Fruit fly (Drosophila melanogaster) whole organism, embryonic: ENCODE measurements around the gene BBIP1.

ENCODE experiments used
- CG1024 ChIP-seq: fragments of 200-800 bp; sonication (Bioruptor generic); IDR thresholded peaks from 2 replicates; pipeline ENCODE4 v1.3.6; 2022; ENCODE audit warnings: missing biosample characterization, missing genetic modification characterization
- CG10543 ChIP-seq: fragments of 200-800 bp; sonication (Bioruptor generic); optimal IDR thresholded peaks from 3 replicates; lab custom pipeline; 2017; ENCODE audit warnings: missing biosample characterization, mild to moderate bottlenecking, missing genetic modification characterization, moderate library complexity
- CG12659 ChIP-seq: fragments of 200-800 bp; sonication (Bioruptor generic); optimal IDR thresholded peaks from 3 replicates; lab custom pipeline; 2017; ENCODE audit warnings: mild to moderate bottlenecking, missing biosample characterization, missing genetic modification reagents, missing genetic modification characterization
- CG14441 ChIP-seq: fragments of 200-800 bp; sonication (Bioruptor generic); IDR thresholded peaks from 2 replicates; pipeline ENCODE4 v1.3.6; 2022; ENCODE audit warnings: missing biosample characterization, missing genetic modification characterization
- CG14860 ChIP-seq: fragments of 200-800 bp; sonication (Bioruptor generic); IDR thresholded peaks from 3 replicates; pipeline ENCODE4 v1.3.6; 2022; ENCODE audit warnings: missing biosample characterization, missing genetic modification characterization; ENCODE audit not compliant: partially characterized antibody
- CG15479 ChIP-seq: fragments of 200-800 bp; sonication (Bioruptor generic); optimal IDR thresholded peaks from 3 replicates; lab custom pipeline; 2019; ENCODE audit warnings: missing biosample characterization, mild to moderate bottlenecking, missing genetic modification characterization, moderate library complexity
- CG18476 ChIP-seq: fragments of 200-800 bp; sonication (Bioruptor generic); optimal IDR thresholded peaks from 2 replicates; lab custom pipeline; 2016; ENCODE audit warnings: missing biosample characterization, mild to moderate bottlenecking, missing genetic modification characterization
- CG18599 ChIP-seq: fragments of 200-800 bp; sonication (Bioruptor generic); optimal IDR thresholded peaks from 3 replicates; lab custom pipeline; 2017; ENCODE audit warnings: missing biosample characterization, missing genetic modification characterization, mild to moderate bottlenecking, moderate library complexity, missing genetic modification reagents
- CG18764 ChIP-seq: fragments of 200-800 bp; sonication (Bioruptor generic); optimal IDR thresholded peaks from 3 replicates; lab custom pipeline; 2016; ENCODE audit warnings: missing biosample characterization, missing genetic modification characterization
- CG2129 ChIP-seq: fragments of 200-800 bp; sonication (Bioruptor generic); IDR thresholded peaks from 2 replicates; pipeline ENCODE4 v1.3.6; 2022; ENCODE audit warnings: missing biosample characterization, missing genetic modification characterization; ENCODE audit not compliant: partially characterized antibody
- CG2199 ChIP-seq: fragments of 200-800 bp; sonication (Bioruptor generic); IDR thresholded peaks from 3 replicates; pipeline ENCODE4 v1.3.6; 2022; ENCODE audit warnings: missing biosample characterization, missing genetic modification characterization
- CG2875 ChIP-seq: fragments of 200-800 bp; sonication (Bioruptor generic); optimal IDR thresholded peaks from 2 replicates; lab custom pipeline; 2017; ENCODE audit warnings: missing biosample characterization, mild to moderate bottlenecking, missing genetic modification characterization, missing genetic modification reagents
- CG30403 ChIP-seq: fragments of 200-800 bp; sonication (Bioruptor generic); optimal IDR thresholded peaks from 3 replicates; lab custom pipeline; 2016; ENCODE audit warnings: missing biosample characterization, missing genetic modification characterization
- CG32767 ChIP-seq: fragments of 200-800 bp; sonication (Bioruptor generic); IDR thresholded peaks from 2 replicates; pipeline ENCODE4 v1.3.6; 2022; ENCODE audit warnings: missing biosample characterization, missing genetic modification characterization
- CG4617 ChIP-seq: fragments of 200-800 bp; sonication (Bioruptor generic); optimal IDR thresholded peaks from 3 replicates; lab custom pipeline; 2016; ENCODE audit warnings: missing biosample characterization, missing genetic modification characterization, borderline replicate concordance
- CG4730 ChIP-seq: fragments of 200-800 bp; sonication (Bioruptor generic); IDR thresholded peaks from 2 replicates; pipeline ENCODE4 v1.3.6; 2022; ENCODE audit warnings: missing biosample characterization, missing genetic modification characterization
- CG6683 ChIP-seq: fragments of 200-800 bp; sonication (Bioruptor generic); optimal IDR thresholded peaks from 2 replicates; lab custom pipeline; 2017; ENCODE audit warnings: missing biosample characterization, mild to moderate bottlenecking, missing genetic modification characterization, missing genetic modification reagents
- CG8281 ChIP-seq: fragments of 200-800 bp; sonication (Bioruptor generic); optimal IDR thresholded peaks from 2 replicates; lab custom pipeline; 2018; ENCODE audit warnings: missing biosample characterization, mild to moderate bottlenecking, missing genetic modification characterization, moderate library complexity
- CG8359 ChIP-seq: fragments of 200-800 bp; sonication (Bioruptor generic); optimal IDR thresholded peaks from 2 replicates; lab custom pipeline; 2017; ENCODE audit warnings: missing biosample characterization, mild to moderate bottlenecking, missing genetic modification characterization, borderline replicate concordance
- CG8478 ChIP-seq: fragments of >200 bp; optimal IDR thresholded peaks from 2 replicates; lab custom pipeline; 2018
- CG9727 ChIP-seq: fragments of 200-800 bp; sonication (Bioruptor generic); optimal IDR thresholded peaks from 3 replicates; lab custom pipeline; 2017; ENCODE audit warnings: missing biosample characterization, mild to moderate bottlenecking, missing genetic modification characterization
- Drgx ChIP-seq: fragments of 200-800 bp; sonication (Bioruptor generic); IDR thresholded peaks from 2 replicates; pipeline ENCODE4 v1.3.6; 2022; ENCODE audit warnings: missing biosample characterization, missing genetic modification characterization
- E2f1 ChIP-seq: fragments of 200-800 bp; sonication (Bioruptor generic); IDR thresholded peaks from 2 replicates; pipeline ENCODE4 v1.3.6; 2022; ENCODE audit warnings: missing biosample characterization, missing genetic modification characterization
- ERR ChIP-seq: fragments of 200-800 bp; sonication (Bioruptor generic); optimal IDR thresholded peaks from 2 replicates; lab custom pipeline; 2016; ENCODE audit warnings: missing biosample characterization, missing genetic modification characterization
- Fer2 ChIP-seq: fragments of 200-800 bp; sonication (Bioruptor generic); optimal IDR thresholded peaks from 2 replicates; lab custom pipeline; 2018; ENCODE audit warnings: missing biosample characterization, mild to moderate bottlenecking, missing genetic modification characterization, moderate library complexity
- H15 ChIP-seq: fragments of 200-800 bp; sonication (Bioruptor generic); IDR thresholded peaks from 3 replicates; pipeline ENCODE4 v1.3.6; 2022; ENCODE audit warnings: missing biosample characterization, missing genetic modification characterization
- HLH54F ChIP-seq: fragments of 200-800 bp; sonication (Bioruptor generic); optimal IDR thresholded peaks from 3 replicates; lab custom pipeline; 2016; ENCODE audit warnings: missing biosample characterization, missing genetic modification characterization
- HmgZ ChIP-seq: fragments of 200-800 bp; sonication (Bioruptor generic); optimal IDR thresholded peaks from 2 replicates; lab custom pipeline; 2018; ENCODE audit warnings: missing biosample characterization, mild to moderate bottlenecking, missing genetic modification characterization
- Hmr ChIP-seq: fragments of 200-800 bp; sonication (Bioruptor generic); optimal IDR thresholded peaks from 3 replicates; lab custom pipeline; 2017; ENCODE audit warnings: mild to moderate bottlenecking, missing biosample characterization, missing genetic modification reagents, missing genetic modification characterization
- Kr ChIP-seq: fragments of 200-800 bp; sonication (Bioruptor generic); optimal IDR thresholded peaks from 2 replicates; lab custom pipeline; 2017; ENCODE audit warnings: missing biosample characterization, mild to moderate bottlenecking, missing genetic modification characterization
- Lpt ChIP-seq: fragments of >200 bp; optimal IDR thresholded peaks from 2 replicates; lab custom pipeline; 2018; ENCODE audit warnings: missing biosample characterization, missing genetic modification characterization
- Med ChIP-seq: fragments of 200-800 bp; sonication (Bioruptor generic); peaks from one replicate; lab custom pipeline; 2016; ENCODE audit warnings: missing biosample characterization, missing genetic modification characterization, mild to moderate bottlenecking, inconsistent platforms, moderate library complexity
- Neu2 ChIP-seq: fragments of 200-800 bp; sonication (Bioruptor generic); optimal IDR thresholded peaks from 3 replicates; lab custom pipeline; 2016; ENCODE audit warnings: missing biosample characterization, missing genetic modification characterization, borderline replicate concordance
- Pdp1 ChIP-seq, 2 experiments: fragments of 200-800 bp; sonication (Bioruptor generic); optimal IDR thresholded peaks; 3 replicates each; lab custom pipeline; 2016; ENCODE audit warnings: missing biosample characterization in 2 of 2, missing genetic modification characterization in 2 of 2, mild to moderate bottlenecking in 1 of 2, moderate library complexity in 1 of 2
- Rx ChIP-seq: fragments of 200-800 bp; sonication (Bioruptor generic); IDR thresholded peaks from 2 replicates; pipeline ENCODE4 v1.3.6; 2022; ENCODE audit warnings: missing biosample characterization, missing genetic modification characterization
- Side ChIP-seq: fragments of 200-800 bp; sonication (Bioruptor generic); optimal IDR thresholded peaks from 2 replicates; lab custom pipeline; 2016; ENCODE audit warnings: missing biosample characterization, missing genetic modification characterization
- Ssrp ChIP-seq: fragments of 200-800 bp; sonication (Bioruptor generic); optimal IDR thresholded peaks from 2 replicates; lab custom pipeline; 2018; ENCODE audit warnings: missing biosample characterization, mild to moderate bottlenecking, missing genetic modification characterization, moderate library complexity
- Trl ChIP-seq, 3 experiments: fragments of >200 bp in 2 of 3; fragments of 200-800 bp in 1 of 3; sonication (Bioruptor generic) in 1 of 3; optimal IDR thresholded peaks; 2 replicates in 1 of 3; 3 replicates in 2 of 3; lab custom pipeline; 2016 to 2017; ENCODE audit warnings: missing biosample characterization in 1 of 3, missing genetic modification characterization in 1 of 3
- ac ChIP-seq: fragments of 200-800 bp; sonication (Bioruptor generic); optimal IDR thresholded peaks from 3 replicates; lab custom pipeline; 2017; ENCODE audit warnings: missing biosample characterization, mild to moderate bottlenecking, missing genetic modification characterization
- cg ChIP-seq: fragments of 200-800 bp; sonication (Bioruptor generic); optimal IDR thresholded peaks from 3 replicates; lab custom pipeline; 2019; ENCODE audit warnings: missing biosample characterization, mild to moderate bottlenecking, missing genetic modification characterization, moderate library complexity
- dati ChIP-seq: fragments of 200-800 bp; sonication (Bioruptor generic); IDR thresholded peaks from 2 replicates; pipeline ENCODE4 v1.3.6; 2022; ENCODE audit warnings: missing biosample characterization, missing genetic modification characterization
- mirr ChIP-seq: fragments of 200-800 bp; sonication (Bioruptor generic); optimal IDR thresholded peaks from 3 replicates; lab custom pipeline; 2018; ENCODE audit warnings: missing biosample characterization, mild to moderate bottlenecking, missing genetic modification characterization
- nom ChIP-seq: fragments of 200-800 bp; sonication (Bioruptor generic); optimal IDR thresholded peaks from 2 replicates; lab custom pipeline; 2017; ENCODE audit warnings: missing biosample characterization, missing genetic modification characterization, mild to moderate bottlenecking, moderate library complexity, missing genetic modification reagents
- otp ChIP-seq: fragments of 200-800 bp; sonication (Bioruptor generic); IDR thresholded peaks from 3 replicates; pipeline ENCODE4, ENCODE4 v1.3.6; 2022; ENCODE audit warnings: missing biosample characterization, missing genetic modification characterization
- tll ChIP-seq, 2 experiments: fragments of 200-800 bp in 1 of 2; fragments of >200 bp in 1 of 2; sonication (Bioruptor generic) in 1 of 2; optimal IDR thresholded peaks; 2 replicates each; lab custom pipeline; 2017 to 2019; ENCODE audit warnings: missing biosample characterization in 2 of 2, missing genetic modification characterization in 2 of 2, mild to moderate bottlenecking in 1 of 2, moderate library complexity in 1 of 2
- trh ChIP-seq: fragments of 200-800 bp; sonication (Bioruptor generic); optimal IDR thresholded peaks from 2 replicates; lab custom pipeline; 2016; ENCODE audit warnings: missing biosample characterization, missing genetic modification characterization
- tx ChIP-seq: fragments of 200-800 bp; sonication (Bioruptor generic); optimal IDR thresholded peaks from 2 replicates; lab custom pipeline; 2016; ENCODE audit warnings: missing biosample characterization, missing genetic modification characterization

BBIP1 gene

DNA sequence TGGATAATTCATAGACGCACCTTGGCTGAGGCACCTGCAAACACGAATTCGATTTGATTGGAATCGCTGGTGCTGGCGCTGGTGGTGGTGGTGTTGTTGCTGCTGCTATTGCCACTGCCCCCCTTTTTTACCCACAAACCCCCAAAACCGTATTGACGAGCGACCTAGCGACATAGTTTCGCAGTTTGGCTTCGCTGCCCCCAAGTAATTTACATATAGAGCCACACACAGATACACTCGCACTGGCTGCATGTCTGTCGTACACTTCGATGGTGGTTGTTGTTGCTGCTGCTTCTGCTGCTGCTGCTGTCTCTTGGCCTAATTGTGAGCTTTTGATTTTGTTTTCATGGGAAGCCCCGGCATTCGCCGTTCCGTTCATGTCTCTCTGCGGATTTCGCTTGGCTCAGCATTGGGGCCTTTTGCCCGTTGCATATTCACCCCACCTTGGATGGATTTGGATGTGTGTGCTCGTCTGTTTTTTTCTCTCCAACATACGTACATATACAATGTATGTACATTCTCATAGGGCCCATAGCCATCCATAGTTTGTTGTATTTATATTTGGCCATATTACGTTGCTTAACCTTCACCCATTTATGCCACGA lies 20.0 kb downstream of the BBIP1 start (continued):
- no peak for TF ChIP-seq CG6683 (GFP tag; lab: Kevin White, UChicago)
- TF ChIP-seq tx (GFP tag; lab: Kevin White, UChicago), result no peak
- TF ChIP-seq CG8281 (tag; lab: Kevin White, UChicago), result no peak
- no peak for TF ChIP-seq CG30403
- TF ChIP-seq CG18599 (GFP tag; lab: Kevin White, UChicago), result no peak
- no peak for TF ChIP-seq CG14860 (GFP tag; lab: Robert Waterston, UW)
- TF ChIP-seq trh (GFP tag; lab: Kevin White, UChicago), result no peak
- no peak for TF ChIP-seq Ssrp
- no peak for TF ChIP-seq CG9727 (GFP tag; lab: Kevin White, UChicago)
- TF ChIP-seq CG14441 (GFP tag; lab: Robert Waterston, UW), result no peak
- TF ChIP-seq CG8478 (lab: Kevin White, UChicago), result no peak
- TF ChIP-seq CG18764 (GFP tag; lab: Kevin White, UChicago), result no peak
- TF ChIP-seq Drgx (GFP tag; lab: Robert Waterston, UW), result no peak
- TF ChIP-seq Side (GFP tag; lab: Kevin White, UChicago), result no peak
- no peak for TF ChIP-seq Rx
- TF ChIP-seq CG18476 (GFP tag; lab: Kevin White, UChicago), result no peak
- TF ChIP-seq cg, result peak; percentile 49
- TF ChIP-seq CG1024 (GFP tag; lab: Robert Waterston, UW), result no peak
- TF ChIP-seq HLH54F (GFP tag; lab: Kevin White, UChicago), result no peak
- no peak for TF ChIP-seq H15
- no peak for TF ChIP-seq CG32767 (GFP tag; lab: Robert Waterston, UW)
- no peak for TF ChIP-seq CG15479 (GFP tag; lab: Kevin White, UChicago)
- TF ChIP-seq Pdp1 (GFP tag; optimal IDR thresholded peaks at IDR 0.05; lab: Kevin White, UChicago), result no peak
- TF ChIP-seq E2f1 (GFP tag; lab: Robert Waterston, UW), result no peak
- TF ChIP-seq Fer2 (tag; lab: Kevin White, UChicago), result no peak
- no peak for TF ChIP-seq CG4617 (GFP tag; lab: Kevin White, UChicago)
- TF ChIP-seq CG4730, result 0 out of 2 replicates have a peak, but pooled peaks have one; percentile 30
- no peak for TF ChIP-seq Hmr (GFP tag; lab: Kevin White, UChicago)

DNA sequence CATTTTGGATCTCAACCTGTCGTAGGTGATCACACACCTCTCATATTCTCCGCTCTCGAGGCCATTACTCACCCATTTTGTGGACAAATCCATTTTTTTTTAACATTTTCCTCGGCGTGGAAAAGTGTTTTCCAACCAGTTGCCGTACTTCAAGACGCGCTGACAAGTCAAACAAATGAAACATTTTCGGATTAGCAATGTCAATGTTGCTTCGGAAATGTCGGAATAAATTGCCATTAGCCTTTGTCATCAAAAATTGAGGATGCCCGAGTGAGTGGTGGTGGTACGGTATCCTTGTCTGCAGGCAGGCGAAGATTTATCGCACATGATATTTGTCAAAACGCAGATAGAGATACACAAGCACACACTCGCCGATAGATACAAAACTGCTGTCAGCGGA lies 23.1 kb downstream of the BBIP1 start:
- TF ChIP-seq dati (GFP tag; lab: Robert Waterston, UW), result no peak
- peak; percentile 3 for TF ChIP-seq ac (GFP tag; lab: Kevin White, UChicago)
- TF ChIP-seq Med (GFP tag; lab: Kevin White, UChicago), result peak; percentile 20
- peak; percentile 15; the same call in 1 of the 3 replicates for TF ChIP-seq CG2199 (GFP tag; lab: Robert Waterston, UW)
- TF ChIP-seq Lpt, result no peak
- TF ChIP-seq tll (GFP tag; optimal IDR thresholded peaks at IDR 0.05; lab: Kevin White, UChicago), result peak in 1 of 2 experiments; percentile 53
- peak; percentile 18 for TF ChIP-seq CG15479 (GFP tag; lab: Kevin White, UChicago)
- TF ChIP-seq Neu2 (GFP tag; lab: Kevin White, UChicago), result peak; percentile 2
- peak in 1 of 2 experiments; percentile 5 for TF ChIP-seq Trl (optimal IDR thresholded peaks at IDR 0.05; lab: Kevin White, UChicago)
- no peak for TF ChIP-seq Trl (GFP tag; optimal IDR thresholded peaks at IDR 0.05; lab: Kevin White, UChicago)
- TF ChIP-seq, all 482 proteins: peak for 7

DNA sequence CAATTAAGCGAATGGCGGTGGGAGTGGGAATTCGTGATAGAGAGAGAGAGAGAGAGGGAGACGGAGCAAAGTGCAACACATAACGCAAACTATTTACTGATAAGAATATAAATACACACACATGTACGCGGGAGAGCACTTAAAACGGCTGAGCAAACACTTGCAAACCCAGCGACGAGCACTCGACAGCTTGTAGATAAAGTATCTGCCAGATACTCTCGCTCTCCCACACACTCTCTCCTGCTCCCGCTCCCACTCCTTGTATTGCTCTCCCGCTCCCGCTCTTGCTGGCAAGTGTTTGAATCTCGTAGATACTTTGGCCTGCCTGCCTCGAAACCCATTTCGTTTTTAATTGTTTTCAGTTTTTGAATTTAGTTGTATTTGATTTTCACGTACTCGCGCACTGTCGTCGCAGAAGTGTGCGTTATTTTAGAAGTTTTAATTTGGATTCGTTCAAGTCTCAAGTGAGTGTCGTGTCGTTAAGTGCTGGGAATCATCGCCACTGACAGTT lies 24.1 kb downstream of the BBIP1 start:
- peak; percentile 95 for TF ChIP-seq nom
- peak; percentile 89 for TF ChIP-seq mirr (GFP tag; lab: Kevin White, UChicago)
- peak; percentile 60 for TF ChIP-seq CG10543 (GFP tag; lab: Kevin White, UChicago)
- peak; percentile 52 for TF ChIP-seq HmgZ
- peak; percentile 29 for TF ChIP-seq CG12659
- peak; percentile 69; the same call in 1 of the 3 replicates for TF ChIP-seq otp (GFP tag; lab: Robert Waterston, UW)
- TF ChIP-seq CG8359 (GFP tag; lab: Kevin White, UChicago), result peak; percentile 24
- TF ChIP-seq CG2875, result peak; percentile 49
- TF ChIP-seq ERR (GFP tag; lab: Kevin White, UChicago), result peak; percentile 27
- peak; percentile 20 for TF ChIP-seq Kr (GFP tag; lab: Kevin White, UChicago)
- TF ChIP-seq CG2129 (GFP tag; lab: Robert Waterston, UW), result no peak
